Fruit fly (Drosophila melanogaster): Measurements from ENCODE around the gene eIF4G2.
A peak's percentile ranks its signal among the peaks of the same experiment; 100 is the strongest.

The eIF4G2 gene

dm6 chr3R:23782456-23783402 is 36.3 kb downstream of the eIF4G2 start:
- TF ChIP-seq sage (GFP tag; optimal IDR thresholded peaks at IDR 0.05) = no peak
- peak; percentile 37 to 90 for TF ChIP-seq foxo (GFP tag; optimal IDR thresholded peaks at IDR 0.05)
- TF ChIP-seq psq (GFP tag; optimal IDR thresholded peaks at IDR 0.05) = peak; percentile 79
- TF ChIP-seq jim (GFP tag; optimal IDR thresholded peaks at IDR 0.05) = no peak
- no peak for TF ChIP-seq brk (GFP tag; optimal IDR thresholded peaks at IDR 0.05)
- no peak for TF ChIP-seq Dfd (GFP tag; optimal IDR thresholded peaks at IDR 0.05)
- TF ChIP-seq CG9705 (GFP tag; optimal IDR thresholded peaks at IDR 0.05) = peak; percentile 15
- TF ChIP-seq sv (GFP tag; optimal IDR thresholded peaks at IDR 0.05) = peak; percentile 77
- peak; percentile 84 for TF ChIP-seq OdsH (GFP tag; optimal IDR thresholded peaks at IDR 0.05)
- TF ChIP-seq N (GFP tag; optimal IDR thresholded peaks at IDR 0.05) = no peak
- peak; percentile 85 for TF ChIP-seq woc (GFP tag; optimal IDR thresholded peaks at IDR 0.05)
- peak; percentile 94 for TF ChIP-seq Vsx2 (GFP tag; optimal IDR thresholded peaks at IDR 0.05; ENCODE audit: partially characterized antibody)
- TF ChIP-seq Mio (GFP tag; optimal IDR thresholded peaks at IDR 0.05) = no peak
- TF ChIP-seq Hnf4 (GFP tag; optimal IDR thresholded peaks at IDR 0.05) = peak; percentile 84
- no peak for TF ChIP-seq pan (optimal IDR thresholded peaks at IDR 0.05)
- TF ChIP-seq GATAd (GFP tag; optimal IDR thresholded peaks at IDR 0.05) = no peak
- no peak for TF ChIP-seq CrebA (GFP tag; optimal IDR thresholded peaks at IDR 0.05; ENCODE audit: borderline replicate concordance)
- peak; percentile 66 for TF ChIP-seq Jra (GFP tag; optimal IDR thresholded peaks at IDR 0.05)
- TF ChIP-seq usp (GFP tag; optimal IDR thresholded peaks at IDR 0.05) = no peak
- no peak for TF ChIP-seq Abd-B (GFP tag; optimal IDR thresholded peaks at IDR 0.05)
- no peak for TF ChIP-seq Hr78 (GFP tag; optimal IDR thresholded peaks at IDR 0.05)
- TF ChIP-seq fru (GFP tag; optimal IDR thresholded peaks at IDR 0.05) = peak; percentile 88
- peak; percentile 73 for TF ChIP-seq Rel (GFP tag; optimal IDR thresholded peaks at IDR 0.05)
- no peak for TF ChIP-seq Rel (tag; optimal IDR thresholded peaks at IDR 0.05)
- peak; percentile 88 for TF ChIP-seq rgr (GFP tag; optimal IDR thresholded peaks at IDR 0.05)
- TF ChIP-seq Dif (GFP tag; optimal IDR thresholded peaks at IDR 0.05; ENCODE audit: partially characterized antibody) = peak; percentile 44
- peak; percentile 91 for TF ChIP-seq h (GFP tag; optimal IDR thresholded peaks at IDR 0.05)
- no peak for TF ChIP-seq tai (GFP tag; optimal IDR thresholded peaks at IDR 0.05)
- peak; percentile 75 for TF ChIP-seq HLH106 (tag; optimal IDR thresholded peaks at IDR 0.05)
- no peak for TF ChIP-seq Myc (optimal IDR thresholded peaks at IDR 0.05)
- peak; percentile 97 for TF ChIP-seq Hr83 (GFP tag; optimal IDR thresholded peaks at IDR 0.05; ENCODE audit: poor library complexity, severe bottlenecking)
- TF ChIP-seq lola (GFP tag; optimal IDR thresholded peaks at IDR 0.05) = no peak
- peak; percentile 90 for TF ChIP-seq ey (GFP tag; optimal IDR thresholded peaks at IDR 0.05)
- peak; percentile 76 for TF ChIP-seq CG32264 (GFP tag; optimal IDR thresholded peaks at IDR 0.05)
- TF ChIP-seq dl (GFP tag; optimal IDR thresholded peaks at IDR 0.05; ENCODE audit: insufficient read depth in 1 of 2, partially characterized antibody in 2 of 2) = no peak
- peak; percentile 61 for TF ChIP-seq dmrt93B (GFP tag; optimal IDR thresholded peaks at IDR 0.05)
- peak; percentile 47 for TF ChIP-seq dsf (GFP tag; optimal IDR thresholded peaks at IDR 0.05; ENCODE audit: borderline replicate concordance)
- peak; percentile 81 for TF ChIP-seq br (GFP tag; optimal IDR thresholded peaks at IDR 0.05)
- peak; percentile 71 for TF ChIP-seq Sp1 (GFP tag; optimal IDR thresholded peaks at IDR 0.05)

- TF ChIP-seq usp (GFP tag; optimal IDR thresholded peaks at IDR 0.05) (no peak), Hr83 (GFP tag; optimal IDR thresholded peaks at IDR 0.05; ENCODE audit: poor library complexity, severe bottlenecking) (peak; percentile 84), CrebA (GFP tag; optimal IDR thresholded peaks at IDR 0.05; ENCODE audit: borderline replicate concordance) (no peak), Jra (GFP tag; optimal IDR thresholded peaks at IDR 0.05) (peak; percentile 68), sv (GFP tag; optimal IDR thresholded peaks at IDR 0.05) (peak; percentile 86), Hnf4 (GFP tag; optimal IDR thresholded peaks at IDR 0.05) (peak; percentile 59), GATAd (GFP tag; optimal IDR thresholded peaks at IDR 0.05) (no peak), ey (GFP tag; optimal IDR thresholded peaks at IDR 0.05) (peak; percentile 87), dmrt93B (GFP tag; optimal IDR thresholded peaks at IDR 0.05) (peak; percentile 84), fru (GFP tag; optimal IDR thresholded peaks at IDR 0.05) (peak; percentile 85), Rel (GFP tag; optimal IDR thresholded peaks at IDR 0.05) (no peak), Rel (tag; optimal IDR thresholded peaks at IDR 0.05) (peak; percentile 86), Dif (GFP tag; optimal IDR thresholded peaks at IDR 0.05; ENCODE audit: partially characterized antibody) (peak; percentile 76), HLH106 (tag; optimal IDR thresholded peaks at IDR 0.05) (peak; percentile 87), Abd-B (GFP tag; optimal IDR thresholded peaks at IDR 0.05) (peak; percentile 65), OdsH (GFP tag; optimal IDR thresholded peaks at IDR 0.05) (peak; percentile 80), tai (GFP tag; optimal IDR thresholded peaks at IDR 0.05) (no peak), dsf (GFP tag; optimal IDR thresholded peaks at IDR 0.05; ENCODE audit: borderline replicate concordance) (no peak), sage (GFP tag; optimal IDR thresholded peaks at IDR 0.05) (no peak), Myc (optimal IDR thresholded peaks at IDR 0.05) (peak; percentile 41), Vsx2 (GFP tag; optimal IDR thresholded peaks at IDR 0.05; ENCODE audit: partially characterized antibody) (peak; percentile 99), jim (GFP tag; optimal IDR thresholded peaks at IDR 0.05) (no peak), psq (GFP tag; optimal IDR thresholded peaks at IDR 0.05) (peak; percentile 73), lola (GFP tag; optimal IDR thresholded peaks at IDR 0.05) (peak; percentile 79), pan (optimal IDR thresholded peaks at IDR 0.05) (no peak), dl (GFP tag; optimal IDR thresholded peaks at IDR 0.05; ENCODE audit: insufficient read depth in 1 of 2, partially characterized antibody in 2 of 2) (no peak), N (GFP tag; optimal IDR thresholded peaks at IDR 0.05) (peak; percentile 73), Hr78 (GFP tag; optimal IDR thresholded peaks at IDR 0.05) (peak; percentile 50), rgr (GFP tag; optimal IDR thresholded peaks at IDR 0.05) (peak; percentile 86), h (GFP tag; optimal IDR thresholded peaks at IDR 0.05) (peak; percentile 89), CG32264 (GFP tag; optimal IDR thresholded peaks at IDR 0.05) (peak; percentile 8), Mio (GFP tag; optimal IDR thresholded peaks at IDR 0.05) (peak; percentile 9), brk (GFP tag; optimal IDR thresholded peaks at IDR 0.05) (no peak), foxo (GFP tag; optimal IDR thresholded peaks at IDR 0.05) (peak in 1 of 2 experiments; percentile 90), br (GFP tag; optimal IDR thresholded peaks at IDR 0.05) (peak; percentile 80), Dfd (GFP tag; optimal IDR thresholded peaks at IDR 0.05) (no peak), woc (GFP tag; optimal IDR thresholded peaks at IDR 0.05) (peak; percentile 91), CG9705 (GFP tag; optimal IDR thresholded peaks at IDR 0.05) (peak; percentile 84), Sp1 (GFP tag; optimal IDR thresholded peaks at IDR 0.05) (peak; percentile 78)
Observed at dm6 chr3R:23781466-23781935, 37.5 kb downstream of the eIF4G2 start, which contains the start of the genes Nup98-96 and mbc. Nup98-96 (minus strand) TSS chr3R:23781621. mbc (plus strand) TSS chr3R:23781765.

Measured in whole organism, wandering third instar larva.